Worm (Caenorhabditis elegans) whole organism, L1 larva: ENCODE results near the gene Y105C5A.508.
"Not testable (repeated sequence)": the region's sequence is repeated elsewhere in the genome, so short reads cannot be mapped to it uniquely, and the experiment has no call there.

ENCODE experiments used
- C16A3.4 ChIP-seq: fragments of 150-350 bp; optimal IDR thresholded peaks from 2 replicates; lab custom pipeline; 2014; ENCODE audit warnings: missing biosample characterization, missing genetic modification characterization
- C34B4.2 ChIP-seq: sonication (generic microtip); optimal IDR thresholded peaks from 2 replicates; lab custom pipeline; 2017; ENCODE audit warnings: mild to moderate bottlenecking, missing genetic modification characterization, missing compliant biosample characterization
- alr-1 ChIP-seq: fragments of 200-800 bp; sonication (Bioruptor generic); optimal IDR thresholded peaks from 2 replicates; lab custom pipeline; 2018; ENCODE audit warnings: borderline replicate concordance, mild to moderate bottlenecking, missing genetic modification characterization, missing compliant biosample characterization
- aly-2 ChIP-seq: fragments of 150-350 bp; optimal IDR thresholded peaks from 2 replicates; lab custom pipeline; 2014; ENCODE audit warnings: missing biosample characterization, missing genetic modification characterization
- blmp-1 ChIP-seq: fragments of 150-350 bp; optimal IDR thresholded peaks from 2 replicates; lab custom pipeline; 2014; ENCODE audit warnings: missing biosample characterization, missing genetic modification characterization
- ceh-63 ChIP-seq: fragments of 200-800 bp; sonication (Bioruptor generic); optimal IDR thresholded peaks from 2 replicates; lab custom pipeline; 2018; ENCODE audit warnings: mild to moderate bottlenecking, missing genetic modification characterization, missing compliant biosample characterization
- ceh-82 ChIP-seq, 3 experiments: fragments of 150-350 bp in 1 of 3; sonication (generic microtip) in 2 of 3; optimal IDR thresholded peaks; 2 replicates each; lab custom pipeline; 2014 to 2017; ENCODE audit warnings: missing biosample characterization in 3 of 3, missing genetic modification characterization in 3 of 3
- ceh-88 ChIP-seq: fragments of 200-800 bp; sonication (Bioruptor generic); IDR thresholded peaks from 2 replicates; pipeline ENCODE4 v1.3.6; 2022; ENCODE audit warnings: missing genetic modification characterization, missing compliant biosample characterization
- ceh-90 ChIP-seq: sonication (generic microtip); optimal IDR thresholded peaks from 2 replicates; lab custom pipeline; 2016; ENCODE audit warnings: missing genetic modification characterization, missing compliant biosample characterization
- efl-3 ChIP-seq: fragments of 200-800 bp; sonication (Bioruptor generic); optimal IDR thresholded peaks from 2 replicates; lab custom pipeline; 2018; ENCODE audit warnings: mild to moderate bottlenecking, missing genetic modification characterization, missing compliant biosample characterization
- egl-13 ChIP-seq: sonication (generic microtip); optimal IDR thresholded peaks from 2 replicates; lab custom pipeline; 2016; ENCODE audit warnings: missing genotype, missing genetic modification reagents, missing genetic modification characterization, missing compliant biosample characterization
- elt-3 ChIP-seq, 6 experiments: fragments of 150-350 bp in 1 of 6; sonication (generic microtip); optimal IDR thresholded peaks; 2 replicates each; lab custom pipeline; 2017 to 2018; ENCODE audit warnings: missing biosample characterization in 6 of 6, missing genetic modification characterization in 6 of 6, inconsistent platforms in 1 of 6
- ets-5 ChIP-seq: fragments of 200-800 bp; sonication (Bioruptor generic); IDR thresholded peaks from 2 replicates; pipeline ENCODE4 v1.3.6; 2022; ENCODE audit warnings: missing genetic modification characterization, missing compliant biosample characterization
- fkh-10 ChIP-seq: sonication (generic microtip); optimal IDR thresholded peaks from 2 replicates; lab custom pipeline; 2017; ENCODE audit warnings: missing biosample characterization, missing genetic modification reagents, missing genetic modification characterization
- fos-1 ChIP-seq: fragments of 150-350 bp; optimal IDR thresholded peaks from 2 replicates; lab custom pipeline; 2014; ENCODE audit warnings: missing biosample characterization, missing genetic modification characterization
- hlh-4 ChIP-seq: sonication (generic microtip); optimal IDR thresholded peaks from 2 replicates; lab custom pipeline; 2016; ENCODE audit warnings: mild to moderate bottlenecking, missing genetic modification characterization, missing compliant biosample characterization
- irx-1 ChIP-seq: sonication (generic microtip); optimal IDR thresholded peaks from 2 replicates; lab custom pipeline; 2016; ENCODE audit warnings: missing genetic modification characterization, missing compliant biosample characterization
- jun-1 ChIP-seq: fragments of 150-350 bp; optimal IDR thresholded peaks from 2 replicates; lab custom pipeline; 2014; ENCODE audit warnings: missing biosample characterization, missing genetic modification reagents, missing genetic modification characterization
- lin-15B ChIP-seq: fragments of 150-350 bp; sonication (generic microtip); optimal IDR thresholded peaks from 3 replicates; lab custom pipeline; 2014; ENCODE audit warnings: missing biosample characterization, missing genetic modification characterization
- lir-3 ChIP-seq: sonication (generic microtip); optimal IDR thresholded peaks from 2 replicates; lab custom pipeline; 2016; ENCODE audit warnings: mild to moderate bottlenecking, missing genetic modification characterization, moderate library complexity, missing compliant biosample characterization; ENCODE audit not compliant: poor library complexity
- lsy-2 ChIP-seq, 2 experiments: fragments of 150-350 bp; optimal IDR thresholded peaks; 2 replicates each; lab custom pipeline; 2014; ENCODE audit warnings: missing biosample characterization in 2 of 2, missing genetic modification characterization in 2 of 2
- mab-9 ChIP-seq: fragments of 200-800 bp; sonication (Bioruptor generic); IDR thresholded peaks from 2 replicates; pipeline ENCODE4 v1.3.6; 2022; ENCODE audit warnings: missing genetic modification reagents, missing genetic modification characterization, missing compliant biosample characterization
- mdl-1 ChIP-seq, 2 experiments: fragments of 150-350 bp; optimal IDR thresholded peaks; 2 replicates each; lab custom pipeline; 2014 to 2017; ENCODE audit warnings: missing biosample characterization in 2 of 2, missing genetic modification characterization in 2 of 2, inconsistent platforms in 1 of 2
- mep-1 ChIP-seq: fragments of 150-350 bp; optimal IDR thresholded peaks from 2 replicates; lab custom pipeline; 2014; ENCODE audit warnings: missing biosample characterization, missing genetic modification characterization
- nhr-20 ChIP-seq: sonication (generic microtip); optimal IDR thresholded peaks from 2 replicates; lab custom pipeline; 2016; ENCODE audit warnings: mild to moderate bottlenecking, missing genetic modification characterization, missing compliant biosample characterization
- nhr-47 ChIP-seq: sonication (generic microtip); optimal IDR thresholded peaks from 2 replicates; lab custom pipeline; 2016; ENCODE audit warnings: mild to moderate bottlenecking, missing genetic modification characterization, moderate library complexity, missing compliant biosample characterization
- nhr-84 ChIP-seq: sonication (generic microtip); optimal IDR thresholded peaks from 2 replicates; lab custom pipeline; 2017; ENCODE audit warnings: missing biosample characterization, missing genetic modification characterization
- nhr-85 ChIP-seq: sonication (generic microtip); peaks from one replicate; lab custom pipeline; 2016; ENCODE audit warnings: missing genetic modification characterization, inconsistent platforms, missing compliant biosample characterization
- nhr-90 ChIP-seq: sonication (generic microtip); optimal IDR thresholded peaks from 2 replicates; lab custom pipeline; 2016; ENCODE audit warnings: mild to moderate bottlenecking, missing genetic modification characterization, missing compliant biosample characterization; ENCODE audit not compliant: poor library complexity
- pax-3 ChIP-seq: fragments of 200-800 bp; sonication (Bioruptor generic); optimal IDR thresholded peaks from 2 replicates; lab custom pipeline; 2018; ENCODE audit warnings: mild to moderate bottlenecking, missing genetic modification characterization, moderate library complexity, missing compliant biosample characterization
- skn-1 ChIP-seq: fragments of 150-350 bp; optimal IDR thresholded peaks from 2 replicates; lab custom pipeline; 2014; ENCODE audit warnings: missing biosample characterization, missing genetic modification characterization
- snpc-4 ChIP-seq: fragments of 150-350 bp; optimal IDR thresholded peaks from 2 replicates; lab custom pipeline; 2014; ENCODE audit warnings: missing biosample characterization, missing genetic modification characterization
- tbx-2 ChIP-seq: sonication (generic microtip); optimal IDR thresholded peaks from 2 replicates; lab custom pipeline; 2016; ENCODE audit warnings: missing genetic modification characterization, missing compliant biosample characterization
- tlp-1 ChIP-seq: fragments of 150-350 bp; optimal IDR thresholded peaks from 2 replicates; lab custom pipeline; 2014; ENCODE audit warnings: missing biosample characterization, missing genetic modification characterization
- unc-130 ChIP-seq: fragments of 150-350 bp; optimal IDR thresholded peaks from 2 replicates; lab custom pipeline; 2017; ENCODE audit warnings: missing biosample characterization, missing genetic modification characterization, inconsistent platforms
- unc-30 ChIP-seq: sonication (generic microtip); optimal IDR thresholded peaks from 2 replicates; lab custom pipeline; 2017; ENCODE audit warnings: missing biosample characterization, missing genetic modification characterization
- unc-62 ChIP-seq: fragments of 150-350 bp; optimal IDR thresholded peaks from 2 replicates; lab custom pipeline; 2014; ENCODE audit warnings: missing biosample characterization, missing genetic modification reagents, missing genetic modification characterization
- unc-98 ChIP-seq: fragments of 200-800 bp; sonication (Bioruptor generic); IDR thresholded peaks from 2 replicates; pipeline ENCODE4 v1.3.6; 2022; ENCODE audit warnings: missing genetic modification characterization, missing compliant biosample characterization
- vab-15 ChIP-seq: sonication (generic microtip); optimal IDR thresholded peaks from 2 replicates; lab custom pipeline; 2017; ENCODE audit warnings: missing genotype, mild to moderate bottlenecking, missing genetic modification characterization, missing compliant biosample characterization
- zag-1 ChIP-seq: fragments of 150-350 bp; optimal IDR thresholded peaks from 2 replicates; lab custom pipeline; 2014; ENCODE audit warnings: missing biosample characterization, missing genetic modification characterization
- ztf-11 ChIP-seq, 2 experiments: sonication (generic microtip); optimal IDR thresholded peaks; 2 replicates each; lab custom pipeline; 2016 to 2017; ENCODE audit warnings: missing genetic modification characterization in 2 of 2, missing biosample characterization in 1 of 2, missing compliant biosample characterization in 1 of 2
- ztf-4 ChIP-seq: fragments of 150-350 bp; optimal IDR thresholded peaks from 2 replicates; lab custom pipeline; 2014; ENCODE audit warnings: missing biosample characterization, missing genetic modification characterization

Y105C5A.508 gene

ce11 chrIV:15573863-15574262, 9.9 kb upstream of the Y105C5A.508 start:
- TF ChIP-seq vab-15 (tag; lab: Kevin White, UChicago) (no peak), nhr-20 (tag; lab: Kevin White, UChicago) (peak; percentile 17), unc-62 (GFP tag; lab: Kevin White, UChicago) (no peak), nhr-47 (no peak), tbx-2 (tag; lab: Kevin White, UChicago) (no peak), hlh-4 (tag; lab: Kevin White, UChicago) (no peak), ets-5 (GFP tag; lab: Robert Waterston, UW) (no peak), ceh-88 (no peak), lsy-2 (tag; optimal IDR thresholded peaks at IDR 0.05; lab: Kevin White, UChicago) (peak; percentile 34 to 44), nhr-85 (peak; percentile 64), jun-1 (tag; lab: Kevin White, UChicago) (no peak), alr-1 (tag; lab: Kevin White, UChicago) (no peak), unc-98 (GFP tag; lab: Robert Waterston, UW) (no peak), pax-3 (no peak), ceh-63 (GFP tag; lab: Kevin White, UChicago) (no peak), mep-1 (tag; lab: Kevin White, UChicago) (peak; percentile 9), tlp-1 (tag; lab: Kevin White, UChicago) (no peak), snpc-4 (no peak), lir-3 (tag; lab: Kevin White, UChicago) (no peak), blmp-1 (tag; lab: Kevin White, UChicago) (peak; percentile 24), skn-1 (tag; lab: Kevin White, UChicago) (no peak), ceh-90 (tag; lab: Kevin White, UChicago) (no peak), fkh-10 (no peak), unc-130 (tag; lab: Kevin White, UChicago) (no peak), mab-9 (GFP tag; lab: Robert Waterston, UW) (no peak), elt-3 (tag; optimal IDR thresholded peaks at IDR 0.05; lab: Kevin White, UChicago) (no peak), ztf-4 (no peak), C34B4.2 (no peak), nhr-90 (tag; lab: Kevin White, UChicago) (peak; percentile 1), nhr-84 (tag; lab: Kevin White, UChicago) (no peak)

- TF ChIP-seq egl-13 (tag; lab: Kevin White, UChicago); lin-15B; blmp-1 (tag; lab: Kevin White, UChicago): not testable (repeated sequence)
- TF ChIP-seq, all 84 proteins: peak for 0; not testable (repeated sequence) for 84
Observed at ce11 chrIV:15578786-15579185, 4.9 kb upstream of the Y105C5A.508 start, which contains the start of gene pqn-76. Gene pqn-76 (plus strand): TSS chrIV:15579086.

ce11 chrIV:15588879-15589278, 5.2 kb downstream of the Y105C5A.508 start:
- TF ChIP-seq mdl-1 (tag; optimal IDR thresholded peaks at IDR 0.05; lab: Kevin White, UChicago) (no peak), efl-3 (no peak), ceh-82 (tag; optimal IDR thresholded peaks at IDR 0.05; lab: Kevin White, UChicago) (no peak), ztf-11 (tag; optimal IDR thresholded peaks at IDR 0.05; lab: Kevin White, UChicago) (no peak), unc-30 (no peak), fos-1 (tag; lab: Kevin White, UChicago) (no peak), zag-1 (tag; lab: Kevin White, UChicago) (no peak), aly-2 (tag; lab: Kevin White, UChicago) (no peak), C16A3.4 (tag; lab: Kevin White, UChicago) (no peak), unc-98 (GFP tag; lab: Robert Waterston, UW) (no peak), unc-130 (tag; lab: Kevin White, UChicago) (no peak), irx-1 (tag; lab: Kevin White, UChicago) (no peak)
- TF ChIP-seq, all 84 proteins: peak for 0
